Fruit fly (Drosophila melanogaster): ENCODE measurements around the gene CG2818.
A peak's percentile ranks its signal among the peaks of the same experiment; 100 is the strongest.

Gene CG2818

dm6 chr2L:3695361-3695818, 17.8 kb upstream of the CG2818 start, which contains the start of gene CG16713:
TSS of gene CG16713 (minus strand) at chr2L:3695411.
- TF ChIP-seq cic (GFP tag; optimal IDR thresholded peaks at IDR 0.05) (peak; percentile 25), cnc (optimal IDR thresholded peaks at IDR 0.05) (no peak), kay (GFP tag; ENCODE audit: borderline replicate concordance) (peak; percentile 36)

DNA sequence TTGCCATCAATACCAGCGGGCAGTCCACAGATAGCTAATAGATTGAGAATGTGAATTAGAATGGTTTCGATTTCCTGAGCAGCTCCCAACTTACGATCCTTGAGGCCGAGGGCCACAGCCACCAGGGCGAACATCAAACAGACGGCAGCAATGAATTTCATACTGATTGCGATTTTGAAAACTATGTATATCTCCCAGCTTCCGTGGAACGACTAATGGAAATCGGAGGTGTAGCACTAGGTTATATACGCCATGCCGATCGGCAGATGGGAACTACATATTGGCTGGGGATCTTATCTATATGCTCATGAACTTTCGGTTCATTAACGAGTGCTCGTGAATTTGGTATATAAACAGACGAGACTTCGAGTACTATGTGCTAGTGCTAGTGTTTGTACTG, 16.7 kb upstream of the CG2818 start, which contains the start of gene IM33:
Gene IM33, minus strand, starts transcription at position 221 of the 400 bp plus-strand sequence.
- peak; percentile 27 for TF ChIP-seq cic (GFP tag; optimal IDR thresholded peaks at IDR 0.05)
- no peak for TF ChIP-seq CG5204 (GFP tag; optimal IDR thresholded peaks at IDR 0.05)

- TF ChIP-seq ovo (GFP tag; optimal IDR thresholded peaks at IDR 0.05) (no peak), CG14711 (tag; optimal IDR thresholded peaks at IDR 0.05) (no peak), CG7101 (tag; optimal IDR thresholded peaks at IDR 0.05) (no peak), CG1620 (GFP tag; optimal IDR thresholded peaks at IDR 0.05) (no peak), CG11617 (GFP tag; optimal IDR thresholded peaks at IDR 0.05) (no peak), CG5204 (GFP tag; optimal IDR thresholded peaks at IDR 0.05) (no peak), CG7045 (GFP tag; optimal IDR thresholded peaks at IDR 0.05) (no peak), CG33017 (tag; optimal IDR thresholded peaks at IDR 0.05) (no peak), Clk (GFP tag; optimal IDR thresholded peaks at IDR 0.05) (no peak), toe (GFP tag; optimal IDR thresholded peaks at IDR 0.05) (no peak), Mnt (GFP tag; optimal IDR thresholded peaks at IDR 0.05) (no peak), pad (GFP tag; optimal IDR thresholded peaks at IDR 0.05) (no peak), cic (GFP tag; optimal IDR thresholded peaks at IDR 0.05) (no peak), kay (GFP tag; ENCODE audit: borderline replicate concordance) (no peak), cnc (optimal IDR thresholded peaks at IDR 0.05) (no peak), CG12768 (GFP tag; optimal IDR thresholded peaks at IDR 0.05) (no peak), tj (GFP tag; optimal IDR thresholded peaks at IDR 0.05) (no peak), bab1 (GFP tag; optimal IDR thresholded peaks at IDR 0.05) (no peak)
Observed at dm6 chr2L:3697772-3698171, 15.4 kb upstream of the CG2818 start, which contains the start of gene CG3604. TSS of gene CG3604 (minus strand) at chr2L:3697872.

- TF ChIP-seq kay (GFP tag; ENCODE audit: borderline replicate concordance) (peak; percentile 84), pad (GFP tag; optimal IDR thresholded peaks at IDR 0.05) (no peak)
Observed at dm6 chr2L:3698992-3699514, 14.1 kb upstream of the CG2818 start, which contains the start of the genes CG10031 and CG42464. TSS of gene CG10031 (minus strand) at chr2L:3699092. TSS of gene CG42464 (plus strand) at chr2L:3699464.

DNA sequence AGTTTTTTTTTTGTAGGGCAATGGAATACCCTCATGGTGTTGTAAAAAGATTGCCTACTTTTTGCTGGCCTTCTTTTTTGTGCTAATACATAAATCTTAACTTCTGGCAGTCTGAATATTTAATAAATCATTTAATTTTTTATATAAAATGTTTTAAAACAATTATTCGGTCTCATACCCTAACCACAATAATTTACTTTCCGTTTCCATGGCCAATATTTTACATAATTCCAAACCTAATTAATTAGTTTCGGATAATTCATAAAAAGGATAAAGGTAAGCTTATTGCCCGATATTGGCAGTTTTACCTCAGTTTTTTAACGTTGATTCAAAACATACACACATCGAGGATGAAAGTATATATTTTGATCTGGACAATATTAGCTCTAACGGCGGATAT, 13.3 kb upstream of the CG2818 start, which contains the start of gene CG42465:
Gene CG42465, plus strand, starts transcription at position 301 of the 400 bp plus-strand sequence.
- no peak for TF ChIP-seq pad (GFP tag; optimal IDR thresholded peaks at IDR 0.05)
- TF ChIP-seq tj (GFP tag; optimal IDR thresholded peaks at IDR 0.05): no peak
- no peak for TF ChIP-seq Clk (GFP tag; optimal IDR thresholded peaks at IDR 0.05)
- no peak for TF ChIP-seq CG1620 (GFP tag; optimal IDR thresholded peaks at IDR 0.05)
- TF ChIP-seq toe (GFP tag; optimal IDR thresholded peaks at IDR 0.05): no peak
- TF ChIP-seq CG5204 (GFP tag; optimal IDR thresholded peaks at IDR 0.05): no peak
- TF ChIP-seq CG7101 (tag; optimal IDR thresholded peaks at IDR 0.05): no peak
- no peak for TF ChIP-seq cic (GFP tag; optimal IDR thresholded peaks at IDR 0.05)
- TF ChIP-seq Hr96 (GFP tag; optimal IDR thresholded peaks at IDR 0.05): no peak
- TF ChIP-seq CG7045 (GFP tag; optimal IDR thresholded peaks at IDR 0.05): no peak
- no peak for TF ChIP-seq ovo (GFP tag; optimal IDR thresholded peaks at IDR 0.05)
- TF ChIP-seq kay (GFP tag; ENCODE audit: borderline replicate concordance): no peak
- TF ChIP-seq CG33017 (tag; optimal IDR thresholded peaks at IDR 0.05): no peak

DNA sequence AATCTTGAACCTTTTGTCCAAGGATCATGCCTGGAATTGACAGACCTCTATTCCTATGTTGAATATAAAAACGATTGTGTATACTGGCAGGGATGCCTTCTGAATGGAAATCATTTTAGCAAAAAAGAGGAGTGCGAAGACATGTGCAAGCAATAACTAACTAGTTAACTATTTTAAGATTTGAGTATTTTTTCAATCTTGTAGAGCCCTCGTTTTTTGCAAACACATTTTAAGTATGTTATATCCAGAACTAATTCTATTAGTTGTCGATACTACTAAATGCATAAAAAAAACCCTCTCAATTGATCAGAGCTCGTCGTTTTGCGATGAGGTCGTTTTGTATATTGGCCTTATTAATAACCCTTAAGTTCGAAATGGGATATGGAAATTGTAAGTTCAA, 12.8 kb upstream of the CG2818 start, which contains the start of gene Sfp24C1:
Gene Sfp24C1, plus strand, starts transcription at position 301 of the 400 bp plus-strand sequence.
- no peak for TF ChIP-seq Mnt (GFP tag; optimal IDR thresholded peaks at IDR 0.05)
- TF ChIP-seq cnc (optimal IDR thresholded peaks at IDR 0.05): no peak
- TF ChIP-seq CG14711 (tag; optimal IDR thresholded peaks at IDR 0.05): no peak
- TF ChIP-seq Crg-1 (GFP tag; optimal IDR thresholded peaks at IDR 0.05): no peak
- TF ChIP-seq Clk (GFP tag; optimal IDR thresholded peaks at IDR 0.05): no peak
- no peak for TF ChIP-seq kay (GFP tag; ENCODE audit: borderline replicate concordance)
- TF ChIP-seq CG1620 (GFP tag; optimal IDR thresholded peaks at IDR 0.05): no peak
- no peak for TF ChIP-seq CG33017 (tag; optimal IDR thresholded peaks at IDR 0.05)
- no peak for TF ChIP-seq tj (GFP tag; optimal IDR thresholded peaks at IDR 0.05)
- no peak for TF ChIP-seq CG11617 (GFP tag; optimal IDR thresholded peaks at IDR 0.05)

- no peak for TF ChIP-seq CG5204 (GFP tag; optimal IDR thresholded peaks at IDR 0.05)
- no peak for TF ChIP-seq CG12768 (GFP tag; optimal IDR thresholded peaks at IDR 0.05)
- TF ChIP-seq cnc (optimal IDR thresholded peaks at IDR 0.05): no peak
- no peak for TF ChIP-seq ovo (GFP tag; optimal IDR thresholded peaks at IDR 0.05)
- TF ChIP-seq toe (GFP tag; optimal IDR thresholded peaks at IDR 0.05): no peak
- TF ChIP-seq Clk (GFP tag; optimal IDR thresholded peaks at IDR 0.05): no peak
- no peak for TF ChIP-seq CG7101 (tag; optimal IDR thresholded peaks at IDR 0.05)
- TF ChIP-seq CG11617 (GFP tag; optimal IDR thresholded peaks at IDR 0.05): no peak
- TF ChIP-seq bab1 (GFP tag; optimal IDR thresholded peaks at IDR 0.05): no peak
- no peak for TF ChIP-seq pad (GFP tag; optimal IDR thresholded peaks at IDR 0.05)
Observed at dm6 chr2L:3700990-3701389, 12.2 kb upstream of the CG2818 start, which contains the start of gene CG42467. TSS of gene CG42467 (plus strand) at chr2L:3701290.
